Worm (Caenorhabditis elegans): Measurements from ENCODE around the gene vha-11.

The vha-11 gene

ce11 chrIV:2321546-2321945 lies 7.2 kb upstream of the vha-11 start:
- TF ChIP-seq hmg-4 (GFP tag; optimal IDR thresholded peaks at IDR 0.05): no peak
- no peak for TF ChIP-seq tbx-11 (GFP tag; IDR thresholded peaks at IDR 0.05)
- TF ChIP-seq flt-1 (GFP tag; IDR thresholded peaks at IDR 0.05): no peak
- no peak for TF ChIP-seq pes-1 (GFP tag; IDR thresholded peaks at IDR 0.05)
- TF ChIP-seq ceh-13 (GFP tag; optimal IDR thresholded peaks at IDR 0.05): no peak
- TF ChIP-seq F13C5.2 (tag; optimal IDR thresholded peaks at IDR 0.05): no peak

- TF ChIP-seq ceh-36 (tag; optimal IDR thresholded peaks at IDR 0.05) (no peak), tbx-11 (GFP tag; IDR thresholded peaks at IDR 0.05) (no peak), flt-1 (GFP tag; IDR thresholded peaks at IDR 0.05) (no peak), B0310.2 (tag; optimal IDR thresholded peaks at IDR 0.05) (no peak), tbx-37 (GFP tag; conservative IDR thresholded peaks at IDR 0.05) (no peak), F13C5.2 (tag; optimal IDR thresholded peaks at IDR 0.05) (no peak), ceh-13 (GFP tag; optimal IDR thresholded peaks at IDR 0.05) (no peak), scrt-1 (GFP tag; IDR thresholded peaks at IDR 0.05) (no peak), ama-1 (optimal IDR thresholded peaks at IDR 0.05) (no peak)
Measured at ce11 chrIV:2320009-2320408, 5.6 kb upstream of the vha-11 start.

ce11 chrIV:2316796-2317195 lies 2.4 kb upstream of the vha-11 start:
- no peak for TF ChIP-seq ceh-13 (GFP tag; optimal IDR thresholded peaks at IDR 0.05)
- peak; percentile 50 for TF ChIP-seq hmg-4 (GFP tag; optimal IDR thresholded peaks at IDR 0.05)

ce11 chrIV:2316273-2316672 lies 1.9 kb upstream of the vha-11 start, which contains the start of gene Y38F2AL.12:
Gene Y38F2AL.12, plus strand, starts transcription at chrIV:2316573.
- TF ChIP-seq B0310.2 (tag; optimal IDR thresholded peaks at IDR 0.05) (no peak), tbx-37 (GFP tag; conservative IDR thresholded peaks at IDR 0.05) (no peak), hmbx-1 (tag; optimal IDR thresholded peaks at IDR 0.05) (no peak), ceh-13 (GFP tag; optimal IDR thresholded peaks at IDR 0.05) (no peak), sea-1 (GFP tag; conservative IDR thresholded peaks at IDR 0.05) (no peak), ets-7 (tag; optimal IDR thresholded peaks at IDR 0.05) (no peak), F13C5.2 (tag; optimal IDR thresholded peaks at IDR 0.05) (no peak), tbx-11 (GFP tag; IDR thresholded peaks at IDR 0.05) (no peak), scrt-1 (GFP tag; IDR thresholded peaks at IDR 0.05) (no peak), aly-1 (tag; optimal IDR thresholded peaks at IDR 0.05) (no peak), ceh-36 (tag; optimal IDR thresholded peaks at IDR 0.05) (no peak), tra-4 (tag; optimal IDR thresholded peaks at IDR 0.05) (no peak)

- no peak for TF ChIP-seq ama-1 (optimal IDR thresholded peaks at IDR 0.05)
- TF ChIP-seq hmg-4 (GFP tag; optimal IDR thresholded peaks at IDR 0.05): no peak
Measured at ce11 chrIV:2315545-2315995, 1.2 kb upstream of the vha-11 start, which contains the start of gene vha-3. Gene vha-3, minus strand, starts transcription at chrIV:2315945.

- no peak for TF ChIP-seq tbx-11 (GFP tag; IDR thresholded peaks at IDR 0.05)
- no peak for TF ChIP-seq hmg-4 (GFP tag; optimal IDR thresholded peaks at IDR 0.05)
- no peak for TF ChIP-seq F13C5.2 (tag; optimal IDR thresholded peaks at IDR 0.05)
Measured at ce11 chrIV:2314862-2315261, 495 bp upstream of the vha-11 start.

- TF ChIP-seq tbx-37 (GFP tag; conservative IDR thresholded peaks at IDR 0.05) (no peak), flt-1 (GFP tag; IDR thresholded peaks at IDR 0.05) (no peak), pes-1 (GFP tag; IDR thresholded peaks at IDR 0.05) (no peak), ceh-36 (tag; optimal IDR thresholded peaks at IDR 0.05) (no peak), sea-1 (GFP tag; conservative IDR thresholded peaks at IDR 0.05) (no peak), aly-1 (tag; optimal IDR thresholded peaks at IDR 0.05) (no peak), hmg-4 (GFP tag; optimal IDR thresholded peaks at IDR 0.05) (no peak), B0310.2 (tag; optimal IDR thresholded peaks at IDR 0.05) (no peak), hmbx-1 (tag; optimal IDR thresholded peaks at IDR 0.05) (no peak), ama-1 (optimal IDR thresholded peaks at IDR 0.05) (no peak), hnd-1 (tag; optimal IDR thresholded peaks at IDR 0.05) (no peak), F13C5.2 (tag; optimal IDR thresholded peaks at IDR 0.05) (no peak), scrt-1 (GFP tag; IDR thresholded peaks at IDR 0.05) (no peak), tbx-11 (GFP tag; IDR thresholded peaks at IDR 0.05) (no peak), ceh-13 (GFP tag; optimal IDR thresholded peaks at IDR 0.05) (no peak), ets-7 (tag; optimal IDR thresholded peaks at IDR 0.05) (no peak)
Measured at ce11 chrIV:2311554-2311953, 2.8 kb downstream of the vha-11 start.

ce11 chrIV:2308203-2308602 lies 6.2 kb downstream of the vha-11 start:
- no peak for TF ChIP-seq sea-1 (GFP tag; conservative IDR thresholded peaks at IDR 0.05)
- no peak for TF ChIP-seq flt-1 (GFP tag; IDR thresholded peaks at IDR 0.05)
- TF ChIP-seq pes-1 (GFP tag; IDR thresholded peaks at IDR 0.05): no peak
- no peak for TF ChIP-seq tbx-37 (GFP tag; conservative IDR thresholded peaks at IDR 0.05)
- no peak for TF ChIP-seq ama-1 (optimal IDR thresholded peaks at IDR 0.05)
- no peak for TF ChIP-seq tra-4 (tag; optimal IDR thresholded peaks at IDR 0.05)
- TF ChIP-seq ets-7 (tag; optimal IDR thresholded peaks at IDR 0.05): no peak
- TF ChIP-seq B0310.2 (tag; optimal IDR thresholded peaks at IDR 0.05): no peak
- TF ChIP-seq hnd-1 (tag; optimal IDR thresholded peaks at IDR 0.05): no peak

ce11 chrIV:2307374-2307773 lies 7.0 kb downstream of the vha-11 start:
- TF ChIP-seq B0310.2 (tag; optimal IDR thresholded peaks at IDR 0.05) (no peak), ceh-13 (GFP tag; optimal IDR thresholded peaks at IDR 0.05) (no peak), ama-1 (optimal IDR thresholded peaks at IDR 0.05) (no peak), sea-1 (GFP tag; conservative IDR thresholded peaks at IDR 0.05) (no peak), ceh-36 (tag; optimal IDR thresholded peaks at IDR 0.05) (no peak), hmg-4 (GFP tag; optimal IDR thresholded peaks at IDR 0.05) (no peak), hnd-1 (tag; optimal IDR thresholded peaks at IDR 0.05) (no peak), scrt-1 (GFP tag; IDR thresholded peaks at IDR 0.05) (no peak), hmbx-1 (tag; optimal IDR thresholded peaks at IDR 0.05) (no peak), aly-1 (tag; optimal IDR thresholded peaks at IDR 0.05) (no peak), flt-1 (GFP tag; IDR thresholded peaks at IDR 0.05) (no peak), ets-7 (tag; optimal IDR thresholded peaks at IDR 0.05) (no peak), tbx-11 (GFP tag; IDR thresholded peaks at IDR 0.05) (no peak), F13C5.2 (tag; optimal IDR thresholded peaks at IDR 0.05) (no peak)
